Worm (Caenorhabditis elegans) whole organism, young adult: ENCODE measurements around the gene otpl-4.

Source experiments
- B0019.2 ChIP-seq: fragments of 200-800 bp; sonication (Bioruptor generic); conservative IDR thresholded peaks from 2 replicates; pipeline ENCODE4 v1.3.6; 2022; ENCODE audit warnings: missing genetic modification reagents, missing genetic modification characterization, missing compliant biosample characterization
- B0336.3 ChIP-seq: fragments of 200-800 bp; sonication (Bioruptor generic); IDR thresholded peaks from 2 replicates; pipeline ENCODE4 v1.3.6; 2022; ENCODE audit warnings: missing genetic modification characterization, missing compliant biosample characterization
- C06A6.2 ChIP-seq: fragments of 200-800 bp; sonication (Bioruptor generic); conservative IDR thresholded peaks from 2 replicates; pipeline ENCODE4 v1.3.6; 2022; ENCODE audit warnings: missing genetic modification characterization, missing compliant biosample characterization
- D2030.7 ChIP-seq: fragments of 200-800 bp; sonication (Bioruptor generic); IDR thresholded peaks from 2 replicates; pipeline ENCODE4 v1.3.6; 2022; ENCODE audit warnings: missing genetic modification reagents, missing genetic modification characterization, missing compliant biosample characterization
- F39B2.1 ChIP-seq: fragments of 200-800 bp; sonication (Bioruptor generic); IDR thresholded peaks from 2 replicates; pipeline ENCODE4 v1.3.6; 2022; ENCODE audit warnings: missing genetic modification reagents, missing genetic modification characterization, missing compliant biosample characterization
- F52B5.7 ChIP-seq: sonication (generic microtip); optimal IDR thresholded peaks from 2 replicates; lab custom pipeline; 2016; ENCODE audit warnings: mild to moderate bottlenecking, missing genetic modification characterization, missing compliant biosample characterization
- K12H6.12 ChIP-seq: fragments of 200-800 bp; sonication (Bioruptor generic); optimal IDR thresholded peaks from 2 replicates; lab custom pipeline; 2018; ENCODE audit warnings: mild to moderate bottlenecking, missing genetic modification characterization, missing compliant biosample characterization
- Y67H2A.10 ChIP-seq: fragments of 200-800 bp; sonication (Bioruptor generic); conservative IDR thresholded peaks from 2 replicates; pipeline ENCODE4 v1.3.6; 2022; ENCODE audit warnings: missing genetic modification reagents, missing genetic modification characterization, missing compliant biosample characterization
- akir-1 ChIP-seq: fragments of 200-800 bp; sonication (Bioruptor generic); optimal IDR thresholded peaks from 2 replicates; lab custom pipeline; 2018; ENCODE audit warnings: mild to moderate bottlenecking, missing genetic modification characterization, moderate library complexity, missing compliant biosample characterization
- atf-7 ChIP-seq: sonication (generic microtip); optimal IDR thresholded peaks from 2 replicates; lab custom pipeline; 2017; ENCODE audit warnings: mild to moderate bottlenecking, missing genetic modification characterization, missing compliant biosample characterization
- bed-1 ChIP-seq: fragments of 200-800 bp; sonication (Bioruptor generic); IDR thresholded peaks from 2 replicates; pipeline ENCODE4 v1.3.6; 2022; ENCODE audit warnings: missing genetic modification reagents, missing genetic modification characterization, missing compliant biosample characterization
- bed-2 ChIP-seq: fragments of 200-800 bp; sonication (Bioruptor generic); IDR thresholded peaks from 2 replicates; pipeline ENCODE4 v1.3.6; 2022; ENCODE audit warnings: missing genetic modification reagents, missing genetic modification characterization, missing compliant biosample characterization
- cebp-2 ChIP-seq: fragments of 200-800 bp; sonication (Bioruptor generic); IDR thresholded peaks from 2 replicates; pipeline ENCODE4 v1.3.6; 2022; ENCODE audit warnings: missing genetic modification characterization, missing compliant biosample characterization
- ceh-27 ChIP-seq: fragments of 200-800 bp; sonication (Bioruptor generic); optimal IDR thresholded peaks from 2 replicates; lab custom pipeline; 2018; ENCODE audit warnings: mild to moderate bottlenecking, missing genetic modification characterization, moderate library complexity, missing compliant biosample characterization
- ceh-79 ChIP-seq: sonication (generic microtip); optimal IDR thresholded peaks from 2 replicates; lab custom pipeline; 2017; ENCODE audit warnings: mild to moderate bottlenecking, missing genetic modification characterization, missing compliant biosample characterization
- dox-1 ChIP-seq: fragments of 200-800 bp; sonication (Bioruptor generic); IDR thresholded peaks from 2 replicates; pipeline ENCODE4 v1.3.6; 2022; ENCODE audit warnings: missing genetic modification reagents, missing genetic modification characterization, missing compliant biosample characterization
- dpff-1 ChIP-seq: sonication (generic microtip); optimal IDR thresholded peaks from 2 replicates; lab custom pipeline; 2017; ENCODE audit warnings: mild to moderate bottlenecking, missing genetic modification characterization, missing compliant biosample characterization
- dpl-1 ChIP-seq: fragments of 150-350 bp; optimal IDR thresholded peaks from 2 replicates; lab custom pipeline; 2014; ENCODE audit warnings: missing biosample characterization, missing genetic modification reagents, missing genetic modification characterization
- efl-1 ChIP-seq: fragments of 150-350 bp; optimal IDR thresholded peaks from 2 replicates; lab custom pipeline; 2014; ENCODE audit warnings: missing biosample characterization, missing genetic modification reagents, missing genetic modification characterization
- egl-44 ChIP-seq: fragments of 200-800 bp; sonication (Bioruptor generic); IDR thresholded peaks from 2 replicates; pipeline ENCODE4 v1.3.6; 2022; ENCODE audit warnings: missing genetic modification reagents, missing genetic modification characterization, missing compliant biosample characterization
- fkh-3 ChIP-seq: sonication (generic microtip); optimal IDR thresholded peaks from 2 replicates; lab custom pipeline; 2016; ENCODE audit warnings: mild to moderate bottlenecking, missing genetic modification characterization, missing compliant biosample characterization
- him-1 ChIP-seq: sonication (generic microtip); optimal IDR thresholded peaks from 2 replicates; lab custom pipeline; 2016; ENCODE audit warnings: missing genotype, missing genetic modification reagents, missing genetic modification characterization, missing compliant biosample characterization
- hlh-12 ChIP-seq: sonication (generic microtip); optimal IDR thresholded peaks from 2 replicates; lab custom pipeline; 2016; ENCODE audit warnings: missing genetic modification characterization, missing compliant biosample characterization
- hmg-1.2 ChIP-seq: fragments of 200-800 bp; sonication (Bioruptor generic); IDR thresholded peaks from 2 replicates; pipeline ENCODE4 v1.3.6; 2022; ENCODE audit warnings: missing genetic modification reagents, missing genetic modification characterization, missing compliant biosample characterization
- hmg-20 ChIP-seq: fragments of 200-800 bp; sonication (Bioruptor generic); IDR thresholded peaks from 2 replicates; pipeline ENCODE4 v1.3.6; 2022; ENCODE audit warnings: missing genetic modification reagents, missing genetic modification characterization, missing compliant biosample characterization
- hrde-1 ChIP-seq: sonication (generic microtip); optimal IDR thresholded peaks from 2 replicates; lab custom pipeline; 2016; ENCODE audit warnings: missing genetic modification characterization, mild to moderate bottlenecking, missing compliant biosample characterization, moderate library complexity, missing genotype, missing genetic modification reagents, borderline replicate concordance
- hsf-1 ChIP-seq: fragments of 200-800 bp; sonication (Bioruptor generic); IDR thresholded peaks from 2 replicates; pipeline ENCODE4 v1.3.6; 2022; ENCODE audit warnings: missing genetic modification reagents, missing genetic modification characterization, missing compliant biosample characterization
- let-526 ChIP-seq: fragments of 200-800 bp; sonication (Bioruptor generic); IDR thresholded peaks from 2 replicates; pipeline ENCODE4 v1.3.6; 2022; ENCODE audit warnings: missing genetic modification reagents, missing genetic modification characterization, missing compliant biosample characterization
- lin-26 ChIP-seq: fragments of 200-800 bp; sonication (Bioruptor generic); IDR thresholded peaks from 2 replicates; pipeline ENCODE4 v1.3.6; 2022; ENCODE audit warnings: missing genetic modification reagents, missing genetic modification characterization, missing compliant biosample characterization
- lsl-1 ChIP-seq: fragments of 200-800 bp; sonication (Bioruptor generic); optimal IDR thresholded peaks from 2 replicates; lab custom pipeline; 2018; ENCODE audit warnings: mild to moderate bottlenecking, missing genetic modification characterization, moderate library complexity, missing compliant biosample characterization
- mxl-1 ChIP-seq: sonication (generic microtip); optimal IDR thresholded peaks from 2 replicates; lab custom pipeline; 2016; ENCODE audit warnings: missing genetic modification characterization, missing compliant biosample characterization
- nhr-179 ChIP-seq: sonication (generic microtip); optimal IDR thresholded peaks from 2 replicates; lab custom pipeline; 2016; ENCODE audit warnings: mild to moderate bottlenecking, missing genetic modification characterization, missing compliant biosample characterization
- pha-4 ChIP-seq: fragments of 150-350 bp; sonication (generic microtip); optimal IDR thresholded peaks from 2 replicates; lab custom pipeline; 2014; ENCODE audit warnings: missing biosample characterization, missing genetic modification reagents, missing genetic modification characterization
- snpc-1.1 ChIP-seq: sonication (generic microtip); optimal IDR thresholded peaks from 2 replicates; lab custom pipeline; 2017; ENCODE audit warnings: missing genetic modification characterization, mild to moderate bottlenecking, missing compliant biosample characterization, antibody characterized with exemption, moderate library complexity, missing genotype, missing genetic modification reagents; ENCODE audit not compliant: insufficient read depth
- snpc-3.4 ChIP-seq: sonication (generic microtip); optimal IDR thresholded peaks from 2 replicates; lab custom pipeline; 2017; ENCODE audit warnings: missing genetic modification characterization, mild to moderate bottlenecking, missing compliant biosample characterization, antibody characterized with exemption, moderate library complexity, missing genotype, missing genetic modification reagents
- snpc-4 ChIP-seq, 5 experiments: fragments of 150-350 bp in 1 of 5; sonication (generic microtip) in 4 of 5; optimal IDR thresholded peaks; 2 replicates each; lab custom pipeline; 2014 to 2018; ENCODE audit warnings: missing genetic modification characterization in 5 of 5, missing biosample characterization in 3 of 5, antibody characterized with exemption in 2 of 5, mild to moderate bottlenecking in 2 of 5, missing compliant biosample characterization in 2 of 5, missing genotype in 2 of 5, moderate library complexity in 2 of 5, missing genetic modification reagents in 1 of 5
- tbp1 ChIP-seq: fragments of 200-800 bp; sonication (Bioruptor generic); optimal IDR thresholded peaks from 2 replicates; lab custom pipeline; 2018; ENCODE audit warnings: mild to moderate bottlenecking, missing genetic modification characterization, missing compliant biosample characterization
- tbx-9 ChIP-seq: sonication (generic microtip); optimal IDR thresholded peaks from 2 replicates; lab custom pipeline; 2016; ENCODE audit warnings: borderline replicate concordance, missing genetic modification characterization, inconsistent platforms, missing compliant biosample characterization
- unc-130 ChIP-seq: sonication (generic microtip); optimal IDR thresholded peaks from 2 replicates; lab custom pipeline; 2016; ENCODE audit warnings: missing genetic modification reagents, missing genetic modification characterization, missing compliant biosample characterization
- xnd-1 ChIP-seq: sonication (generic microtip); optimal IDR thresholded peaks from 2 replicates; lab custom pipeline; 2016; ENCODE audit warnings: missing genotype, missing genetic modification reagents, missing genetic modification characterization, missing compliant biosample characterization
- zfh-2 ChIP-seq: fragments of 200-800 bp; sonication (Bioruptor generic); conservative IDR thresholded peaks from 2 replicates; pipeline ENCODE4 v1.3.6; 2022; ENCODE audit warnings: missing genetic modification reagents, missing genetic modification characterization, missing compliant biosample characterization
- ztf-25 ChIP-seq: fragments of 200-800 bp; sonication (Bioruptor generic); IDR thresholded peaks from 2 replicates; pipeline ENCODE4 v1.3.6; 2022; ENCODE audit warnings: missing genetic modification reagents, missing genetic modification characterization, missing compliant biosample characterization

otpl-4 gene

ce11 chrV:8517711-8518110, 19.4 kb upstream of the otpl-4 start (continued):
- no peak for TF ChIP-seq bed-2 (GFP tag; lab: Robert Waterston, UW)
- TF ChIP-seq, all 124 proteins: peak for 4

- TF ChIP-seq pha-4 (tag; lab: Kevin White, UChicago) (no peak), lsl-1 (GFP tag; lab: Kevin White, UChicago) (peak; percentile 14), hsf-1 (GFP tag; lab: Robert Waterston, UW) (no peak), ztf-25 (GFP tag; lab: Robert Waterston, UW) (no peak), dox-1 (peak; percentile 36; the same call in 1 of the 2 replicates), akir-1 (GFP tag; lab: Kevin White, UChicago) (no peak), snpc-4 (GFP tag; optimal IDR thresholded peaks at IDR 0.05; lab: Kevin White, UChicago) (peak; percentile 21), snpc-4 (tag; optimal IDR thresholded peaks at IDR 0.05; lab: Kevin White, UChicago) (peak in 1 of 4 experiments; percentile 12), dpff-1 (tag; lab: Kevin White, UChicago) (peak; percentile 33), let-526 (GFP tag; lab: Robert Waterston, UW) (no peak), lin-26 (GFP tag; lab: Robert Waterston, UW) (no peak), nhr-179 (tag; lab: Kevin White, UChicago) (no peak), tbp1 (no peak), cebp-2 (GFP tag; lab: Robert Waterston, UW) (no peak), efl-1 (GFP tag; lab: Kevin White, UChicago) (no peak), bed-1 (GFP tag; lab: Robert Waterston, UW) (no peak), zfh-2 (GFP tag; lab: Robert Waterston, UW) (no peak), tbx-9 (tag; lab: Kevin White, UChicago) (no peak), F52B5.7 (no peak), egl-44 (GFP tag; lab: Robert Waterston, UW) (no peak), Y67H2A.10 (GFP tag; lab: Robert Waterston, UW) (no peak), snpc-1.1 (tag; lab: Kevin White, UChicago) (no peak), C06A6.2 (GFP tag; lab: Robert Waterston, UW) (no peak), B0336.3 (GFP tag; lab: Robert Waterston, UW) (no peak), K12H6.12 (tag; lab: Kevin White, UChicago) (peak; percentile 7), ceh-79 (no peak), ceh-27 (peak; percentile 40), hrde-1 (tag; lab: Kevin White, UChicago) (no peak), dpl-1 (no peak), hmg-20 (GFP tag; lab: Robert Waterston, UW) (no peak), xnd-1 (tag; lab: Kevin White, UChicago) (peak; percentile 18), snpc-3.4 (peak; percentile 14), unc-130 (GFP tag; lab: Kevin White, UChicago) (no peak), mxl-1 (tag; lab: Kevin White, UChicago) (no peak), hmg-1.2 (GFP tag; lab: Robert Waterston, UW) (peak; percentile 35; the same call in 1 of the 2 replicates)
These were observed 18.8 kb upstream of the otpl-4 start for ce11 chrV:8518283-8518682.

ce11 chrV:8518822-8519392, 18.2 kb upstream of the otpl-4 start, which contains the start of gene F45F2.10:
Gene F45F2.10, minus strand, starts transcription at chrV:8518872.
- TF ChIP-seq hlh-12 (tag; lab: Kevin White, UChicago) = no peak
- no peak for TF ChIP-seq him-1 (tag; lab: Kevin White, UChicago)
- TF ChIP-seq fkh-3 (tag; lab: Kevin White, UChicago) = no peak
- TF ChIP-seq tbp1 = peak; percentile 17
- peak; percentile 41; the same call in 1 of the 2 replicates for TF ChIP-seq dox-1
- TF ChIP-seq atf-7 (tag; lab: Kevin White, UChicago) = no peak
- no peak for TF ChIP-seq B0019.2 (GFP tag; lab: Robert Waterston, UW)
- no peak for TF ChIP-seq ceh-27
- TF ChIP-seq F39B2.1 (GFP tag; lab: Robert Waterston, UW) = no peak
- TF ChIP-seq D2030.7 (GFP tag; lab: Robert Waterston, UW) = no peak
